Fruit fly (Drosophila melanogaster): Measurements from ENCODE around the gene CG16762.

CG16762 gene

DNA sequence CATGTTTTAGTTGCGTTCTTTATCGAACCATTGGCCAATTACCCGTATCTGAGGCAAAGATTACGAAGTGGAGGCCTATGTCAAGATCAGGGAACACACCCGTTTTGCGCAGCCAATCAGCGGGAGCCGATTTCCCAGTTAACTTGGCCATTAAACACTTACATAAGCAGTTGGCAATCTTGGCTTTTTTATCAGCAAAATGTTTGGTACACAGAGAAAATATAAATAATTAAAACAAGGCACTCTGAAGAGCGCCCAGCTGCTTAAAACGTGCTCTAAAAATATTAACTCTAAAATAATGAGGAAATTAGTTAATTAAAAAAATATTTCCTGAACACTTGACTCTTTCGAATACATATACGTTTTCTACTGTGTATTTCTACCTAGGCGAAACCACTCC is 26.4 kb upstream of the CG16762 start (continued):
- TF ChIP-seq pros (GFP tag; optimal IDR thresholded peaks at IDR 0.05) (no peak), bsh (GFP tag; optimal IDR thresholded peaks at IDR 0.05) (peak in 1 of 2 experiments; percentile 35), CG18764 (GFP tag; optimal IDR thresholded peaks at IDR 0.05) (no peak), CG8765 (GFP tag; IDR thresholded peaks at IDR 0.05) (peak; percentile 36; the same call in 1 of the 2 replicates), sr (GFP tag; IDR thresholded peaks at IDR 0.05) (no peak), ftz-f1 (GFP tag; optimal IDR thresholded peaks at IDR 0.05) (no peak), CG6791 (GFP tag; IDR thresholded peaks at IDR 0.05; ENCODE audit: partially characterized antibody) (no peak), Med (GFP tag) (peak; percentile 95), dmrt11E (tag; optimal IDR thresholded peaks at IDR 0.05) (no peak), CG12299 (tag; optimal IDR thresholded peaks at IDR 0.05) (no peak), Sry-δ (GFP tag; optimal IDR thresholded peaks at IDR 0.05) (no peak), tx (GFP tag; optimal IDR thresholded peaks at IDR 0.05) (peak; percentile 15), Dll (GFP tag; IDR thresholded peaks at IDR 0.05; ENCODE audit: partially characterized antibody) (no peak), CG34376 (GFP tag; optimal IDR thresholded peaks at IDR 0.05) (no peak), CG5180 (GFP tag; optimal IDR thresholded peaks at IDR 0.05) (peak; percentile 9), CG17612 (GFP tag; IDR thresholded peaks at IDR 0.05) (peak; percentile 26; the same call in 1 of the 2 replicates), CG7556 (GFP tag; optimal IDR thresholded peaks at IDR 0.05) (peak; percentile 63), CG12219 (GFP tag; optimal IDR thresholded peaks at IDR 0.05) (no peak), z (GFP tag; IDR thresholded peaks at IDR 0.05) (no peak), chinmo (GFP tag; IDR thresholded peaks at IDR 0.05; ENCODE audit: partially characterized antibody) (no peak), nom (GFP tag; optimal IDR thresholded peaks at IDR 0.05) (no peak), Sox100B (GFP tag; optimal IDR thresholded peaks at IDR 0.05) (no peak), D19B (GFP tag; optimal IDR thresholded peaks at IDR 0.05) (peak; percentile 70), da (GFP tag; optimal IDR thresholded peaks at IDR 0.05) (no peak), Trl (optimal IDR thresholded peaks at IDR 0.05) (no peak), Trl (GFP tag; optimal IDR thresholded peaks at IDR 0.05) (no peak), twi (tag; optimal IDR thresholded peaks at IDR 0.05) (no peak), Dip3 (GFP tag; optimal IDR thresholded peaks at IDR 0.05) (peak; percentile 71), CG4854 (GFP tag; optimal IDR thresholded peaks at IDR 0.05) (peak; percentile 64), HHEX (GFP tag; optimal IDR thresholded peaks at IDR 0.05) (peak; percentile 74), gcm (GFP tag; optimal IDR thresholded peaks at IDR 0.05) (no peak), CG4820 (GFP tag; optimal IDR thresholded peaks at IDR 0.05) (no peak), klu (GFP tag; IDR thresholded peaks at IDR 0.05) (no peak), lov (optimal IDR thresholded peaks at IDR 0.05) (no peak), lov (GFP tag; IDR thresholded peaks at IDR 0.05) (no peak), CG9876 (GFP tag; optimal IDR thresholded peaks at IDR 0.05) (no peak), pnt (GFP tag; optimal IDR thresholded peaks at IDR 0.05) (no peak), CG17568 (GFP tag; optimal IDR thresholded peaks at IDR 0.05) (peak; percentile 26), CG1792 (GFP tag; optimal IDR thresholded peaks at IDR 0.05) (no peak), CG1233 (GFP tag; optimal IDR thresholded peaks at IDR 0.05) (peak; percentile 42), fd96Cb (tag; optimal IDR thresholded peaks at IDR 0.05) (peak; percentile 28), H2.0 (GFP tag; IDR thresholded peaks at IDR 0.05) (peak; percentile 68), Nf-YB (GFP tag; optimal IDR thresholded peaks at IDR 0.05) (peak; percentile 82), CG14014 (GFP tag; IDR thresholded peaks at IDR 0.05) (peak; percentile 69), CG10462 (GFP tag; optimal IDR thresholded peaks at IDR 0.05) (no peak), Poxn (GFP tag; IDR thresholded peaks at IDR 0.05) (no peak), CG16863 (GFP tag; optimal IDR thresholded peaks at IDR 0.05) (no peak), Sox102F (GFP tag; optimal IDR thresholded peaks at IDR 0.05) (peak; percentile 41), Ravus (GFP tag; IDR thresholded peaks at IDR 0.05) (peak; percentile 24; the same call in 1 of the 2 replicates), bab2 (GFP tag; optimal IDR thresholded peaks at IDR 0.05) (peak; percentile 47), nerfin-1 (tag; optimal IDR thresholded peaks at IDR 0.05) (no peak), CG14710 (tag; optimal IDR thresholded peaks at IDR 0.05) (no peak)
